Worm (Caenorhabditis elegans) whole organism, young adult: Measurements from ENCODE around the gene Y53C12A.7.

Experiments used
- B0035.1 ChIP-seq: sonication (generic microtip); optimal IDR thresholded peaks from 2 replicates; lab custom pipeline; 2016; ENCODE audit warnings: missing genetic modification characterization, mild to moderate bottlenecking, missing compliant biosample characterization, missing genotype, missing genetic modification reagents
- B0336.3 ChIP-seq: fragments of 200-800 bp; sonication (Bioruptor generic); IDR thresholded peaks from 2 replicates; pipeline ENCODE4 v1.3.6; 2022; ENCODE audit warnings: missing genetic modification characterization, missing compliant biosample characterization
- Y56A3A.18 ChIP-seq: fragments of 200-800 bp; sonication (Bioruptor generic); IDR thresholded peaks from 2 replicates; pipeline ENCODE4 v1.3.6; 2022; ENCODE audit warnings: missing genetic modification reagents, missing genetic modification characterization, missing compliant biosample characterization
- akir-1 ChIP-seq: fragments of 200-800 bp; sonication (Bioruptor generic); optimal IDR thresholded peaks from 2 replicates; lab custom pipeline; 2018; ENCODE audit warnings: mild to moderate bottlenecking, missing genetic modification characterization, moderate library complexity, missing compliant biosample characterization
- ama-1 ChIP-seq, 3 experiments: fragments of 150-350 bp in 1 of 3; sonication (generic microtip) in 2 of 3; optimal IDR thresholded peaks; 2 replicates each; lab custom pipeline; 2014 to 2018; ENCODE audit warnings: missing biosample characterization in 2 of 3, missing genetic modification characterization in 2 of 3, missing genetic modification reagents in 2 of 3
- ceh-91 ChIP-seq: fragments of 200-800 bp; sonication (Bioruptor generic); IDR thresholded peaks from 2 replicates; pipeline ENCODE4 v1.3.6; 2022; ENCODE audit warnings: missing genetic modification reagents, missing genetic modification characterization, missing compliant biosample characterization
- dpl-1 ChIP-seq: fragments of 150-350 bp; optimal IDR thresholded peaks from 2 replicates; lab custom pipeline; 2014; ENCODE audit warnings: missing biosample characterization, missing genetic modification reagents, missing genetic modification characterization
- hsf-1 ChIP-seq: fragments of 200-800 bp; sonication (Bioruptor generic); IDR thresholded peaks from 2 replicates; pipeline ENCODE4 v1.3.6; 2022; ENCODE audit warnings: missing genetic modification reagents, missing genetic modification characterization, missing compliant biosample characterization
- nhr-120 ChIP-seq: fragments of 200-800 bp; sonication (Bioruptor generic); IDR thresholded peaks from 2 replicates; pipeline ENCODE4 v1.3.6; 2022; ENCODE audit warnings: missing genetic modification characterization, missing compliant biosample characterization
- pbrm-1 ChIP-seq: fragments of 200-800 bp; sonication (Bioruptor generic); IDR thresholded peaks from 2 replicates; pipeline ENCODE4 v1.3.6; 2022; ENCODE audit warnings: missing genetic modification reagents, missing genetic modification characterization, missing compliant biosample characterization
- unc-62 ChIP-seq: fragments of 150-350 bp; optimal IDR thresholded peaks from 2 replicates; lab custom pipeline; 2014; ENCODE audit warnings: missing biosample characterization, missing genetic modification reagents, missing genetic modification characterization
- ztf-18 ChIP-seq: sonication (generic microtip); optimal IDR thresholded peaks from 2 replicates; lab custom pipeline; 2016; ENCODE audit warnings: missing genotype, mild to moderate bottlenecking, missing genetic modification characterization, missing compliant biosample characterization

- no peak for TF ChIP-seq unc-62 (GFP tag; lab: Kevin White, UChicago)
- no peak for TF ChIP-seq ama-1 (optimal IDR thresholded peaks at IDR 0.05; lab: Kevin White, UChicago)
- TF ChIP-seq ama-1 (GFP tag; optimal IDR thresholded peaks at IDR 0.05; lab: Kevin White, UChicago) = no peak
- no peak for TF ChIP-seq nhr-120 (GFP tag; lab: Robert Waterston, UW)
- peak; percentile 46 for TF ChIP-seq ztf-18 (tag; lab: Kevin White, UChicago)
- TF ChIP-seq Y56A3A.18 = no peak
- TF ChIP-seq dpl-1 (GFP tag; lab: Kevin White, UChicago) = peak; percentile 13
- no peak for TF ChIP-seq ceh-91 (GFP tag; lab: Robert Waterston, UW)
- TF ChIP-seq pbrm-1 (GFP tag; lab: Robert Waterston, UW) = no peak
- TF ChIP-seq B0336.3 (GFP tag; lab: Robert Waterston, UW) = no peak
- TF ChIP-seq hsf-1 = no peak
- no peak for TF ChIP-seq akir-1
- TF ChIP-seq B0035.1 (tag; lab: Kevin White, UChicago) = no peak
Observed at ce11 chrII:9713083-9713482, 12.7 kb downstream of the Y53C12A.7 start.
